Fruit fly (Drosophila melanogaster) whole organism, prepupa: ENCODE results near the gene RpS28b.

Source experiments
- Blimp-1 ChIP-seq: fragments of 200-800 bp; sonication (Bioruptor generic); optimal IDR thresholded peaks from 3 replicates; lab custom pipeline; 2017; ENCODE audit warnings: missing biosample characterization, missing genetic modification characterization, mild to moderate bottlenecking, moderate library complexity, missing genetic modification reagents
- CG10631 ChIP-seq: fragments of 200-800 bp; sonication (Bioruptor generic); optimal IDR thresholded peaks from 2 replicates; lab custom pipeline; 2016; ENCODE audit warnings: missing biosample characterization, missing genetic modification characterization
- CG10669 ChIP-seq: fragments of 200-800 bp; sonication (Bioruptor generic); optimal IDR thresholded peaks from 3 replicates; lab custom pipeline; 2018; ENCODE audit warnings: missing biosample characterization, mild to moderate bottlenecking, missing genetic modification characterization, moderate library complexity
- CG11762 ChIP-seq: fragments of 200-800 bp; sonication (Bioruptor generic); optimal IDR thresholded peaks from 3 replicates; lab custom pipeline; 2016; ENCODE audit warnings: missing biosample characterization, missing genetic modification characterization; ENCODE audit not compliant: insufficient read depth
- CG11902 ChIP-seq: fragments of 200-800 bp; sonication (Bioruptor generic); optimal IDR thresholded peaks from 3 replicates; lab custom pipeline; 2016; ENCODE audit warnings: missing biosample characterization, missing genetic modification characterization
- CG15336 ChIP-seq: fragments of 200-800 bp; sonication (Bioruptor generic); IDR thresholded peaks from 2 replicates; pipeline ENCODE4 v1.3.6; 2022; ENCODE audit warnings: missing biosample characterization, missing genetic modification characterization
- CG1621 ChIP-seq: fragments of 200-800 bp; sonication (Bioruptor generic); optimal IDR thresholded peaks from 3 replicates; lab custom pipeline; 2018; ENCODE audit warnings: missing biosample characterization, mild to moderate bottlenecking, missing genetic modification characterization
- CG3032 ChIP-seq: fragments of 200-800 bp; optimal IDR thresholded peaks from 2 replicates; lab custom pipeline; 2019; ENCODE audit warnings: missing biosample characterization, mild to moderate bottlenecking, missing genetic modification characterization, moderate library complexity
- CG31627 ChIP-seq: fragments of 200-800 bp; sonication (Bioruptor generic); optimal IDR thresholded peaks from 3 replicates; lab custom pipeline; 2016; ENCODE audit warnings: missing biosample characterization, missing genetic modification characterization
- CG32006 ChIP-seq: fragments of 200-800 bp; sonication (Bioruptor generic); optimal IDR thresholded peaks from 3 replicates; lab custom pipeline; 2017; ENCODE audit warnings: missing biosample characterization, mild to moderate bottlenecking, missing genetic modification characterization
- CG34406 ChIP-seq: fragments of 200-800 bp; sonication (Bioruptor generic); optimal IDR thresholded peaks from 3 replicates; lab custom pipeline; 2016; ENCODE audit warnings: missing biosample characterization, missing genetic modification characterization
- CG3919 ChIP-seq: fragments of 200-800 bp; sonication (Bioruptor generic); optimal IDR thresholded peaks from 3 replicates; lab custom pipeline; 2016; ENCODE audit warnings: missing biosample characterization, missing genetic modification characterization
- CG4318 ChIP-seq: fragments of 200-800 bp; sonication (Bioruptor generic); optimal IDR thresholded peaks from 3 replicates; lab custom pipeline; 2017; ENCODE audit warnings: missing biosample characterization, mild to moderate bottlenecking, missing genetic modification characterization
- CG6163 ChIP-seq: fragments of 200-800 bp; sonication (Bioruptor generic); IDR thresholded peaks from 3 replicates; pipeline ENCODE4 v1.3.6; 2022; ENCODE audit warnings: missing biosample characterization, missing genetic modification characterization
- CG6276 ChIP-seq: fragments of 200-800 bp; sonication (Bioruptor generic); optimal IDR thresholded peaks from 2 replicates; lab custom pipeline; 2017; ENCODE audit warnings: missing biosample characterization, mild to moderate bottlenecking, missing genetic modification characterization
- CG6792 ChIP-seq: fragments of 200-800 bp; sonication (Bioruptor generic); optimal IDR thresholded peaks from 3 replicates; lab custom pipeline; 2016; ENCODE audit warnings: missing biosample characterization, missing genetic modification characterization
- CG7368 ChIP-seq: fragments of 200-800 bp; sonication (Bioruptor generic); optimal IDR thresholded peaks from 3 replicates; lab custom pipeline; 2016; ENCODE audit warnings: missing biosample characterization, missing genetic modification characterization
- CG8119 ChIP-seq: fragments of 200-800 bp; sonication (Bioruptor generic); IDR thresholded peaks from 3 replicates; pipeline ENCODE4 v1.3.6; 2022; ENCODE audit warnings: missing biosample characterization, missing genetic modification characterization
- CG8632 ChIP-seq: fragments of 200-800 bp; sonication (Bioruptor generic); optimal IDR thresholded peaks from 3 replicates; lab custom pipeline; 2016; ENCODE audit warnings: missing biosample characterization, missing genetic modification characterization
- CG9139 ChIP-seq: fragments of 200-800 bp; sonication (Bioruptor generic); optimal IDR thresholded peaks from 3 replicates; lab custom pipeline; 2017; ENCODE audit warnings: missing biosample characterization, mild to moderate bottlenecking, missing genetic modification characterization
- Eip75B ChIP-seq: fragments of 200-800 bp; sonication (Bioruptor generic); optimal IDR thresholded peaks from 3 replicates; lab custom pipeline; 2016; ENCODE audit warnings: missing biosample characterization, missing genetic modification characterization
- Eip78C ChIP-seq: fragments of 200-800 bp; sonication (Bioruptor generic); peaks from one replicate; lab custom pipeline; 2016; ENCODE audit warnings: missing biosample characterization, missing genetic modification characterization
- Ets21C ChIP-seq: fragments of 200-800 bp; sonication (Bioruptor generic); optimal IDR thresholded peaks from 3 replicates; lab custom pipeline; 2016; ENCODE audit warnings: missing biosample characterization, missing genetic modification characterization
- Ets96B ChIP-seq: fragments of 200-800 bp; optimal IDR thresholded peaks from 2 replicates; lab custom pipeline; 2019; ENCODE audit warnings: missing biosample characterization, mild to moderate bottlenecking, missing genetic modification characterization, moderate library complexity
- Gug ChIP-seq: fragments of 200-800 bp; sonication (Bioruptor generic); IDR thresholded peaks from 2 replicates; pipeline ENCODE4 v1.3.6; 2022; ENCODE audit warnings: missing biosample characterization, missing genetic modification characterization
- Hr38 ChIP-seq: sonication (Bioruptor generic); optimal IDR thresholded peaks from 2 replicates; lab custom pipeline; 2016; ENCODE audit warnings: missing biosample characterization, missing genetic modification characterization
- Hr39 ChIP-seq: fragments of 200-800 bp; sonication (Bioruptor generic); optimal IDR thresholded peaks from 2 replicates; lab custom pipeline; 2016; ENCODE audit warnings: missing biosample characterization, missing genetic modification characterization
- Hr4 ChIP-seq: fragments of 200-800 bp; sonication (Bioruptor generic); optimal IDR thresholded peaks from 3 replicates; lab custom pipeline; 2016; ENCODE audit warnings: missing biosample characterization, missing genetic modification characterization
- Lpt ChIP-seq: fragments of 200-800 bp; sonication (Bioruptor generic); optimal IDR thresholded peaks from 3 replicates; lab custom pipeline; 2016; ENCODE audit warnings: missing biosample characterization, missing genetic modification characterization
- Met ChIP-seq: fragments of 200-800 bp; sonication (Bioruptor generic); optimal IDR thresholded peaks from 3 replicates; lab custom pipeline; 2016; ENCODE audit warnings: missing biosample characterization, missing genetic modification characterization
- Smox ChIP-seq: fragments of 200-800 bp; sonication (Bioruptor generic); optimal IDR thresholded peaks from 3 replicates; lab custom pipeline; 2016; ENCODE audit warnings: missing biosample characterization, missing genetic modification characterization
- Sox102F ChIP-seq: fragments of 200-800 bp; sonication (Bioruptor generic); optimal IDR thresholded peaks from 2 replicates; lab custom pipeline; 2016; ENCODE audit warnings: missing biosample characterization, mild to moderate bottlenecking, missing genetic modification characterization
- Sox15 ChIP-seq: fragments of 200-800 bp; sonication (Bioruptor generic); optimal IDR thresholded peaks from 3 replicates; lab custom pipeline; 2016; ENCODE audit warnings: missing biosample characterization, missing genetic modification characterization
- acj6 ChIP-seq: fragments of 200-800 bp; sonication (Bioruptor generic); optimal IDR thresholded peaks from 3 replicates; lab custom pipeline; 2016; ENCODE audit warnings: missing biosample characterization, missing genetic modification characterization
- cyc ChIP-seq: fragments of 200-800 bp; sonication (Bioruptor generic); optimal IDR thresholded peaks from 3 replicates; lab custom pipeline; 2016; ENCODE audit warnings: missing biosample characterization, missing genetic modification characterization
- dac ChIP-seq: fragments of 200-800 bp; sonication (Bioruptor generic); optimal IDR thresholded peaks from 2 replicates; lab custom pipeline; 2017; ENCODE audit warnings: missing biosample characterization, mild to moderate bottlenecking, missing genetic modification characterization
- dsx ChIP-seq: fragments of 200-800 bp; optimal IDR thresholded peaks from 3 replicates; lab custom pipeline; 2019; ENCODE audit warnings: missing biosample characterization, mild to moderate bottlenecking, missing genetic modification characterization, moderate library complexity; ENCODE audit not compliant: poor library complexity, severe bottlenecking
- esn ChIP-seq: fragments of 200-800 bp; sonication (Bioruptor generic); optimal IDR thresholded peaks from 2 replicates; lab custom pipeline; 2016; ENCODE audit warnings: missing biosample characterization, mild to moderate bottlenecking, missing genetic modification characterization, moderate library complexity
- fd59A ChIP-seq: fragments of 200-800 bp; sonication (Bioruptor generic); optimal IDR thresholded peaks from 2 replicates; lab custom pipeline; 2017; ENCODE audit warnings: missing biosample characterization, mild to moderate bottlenecking, missing genetic modification characterization, missing genetic modification reagents
- fkh ChIP-seq: fragments of 200-800 bp; sonication (Bioruptor generic); optimal IDR thresholded peaks from 3 replicates; lab custom pipeline; 2017; ENCODE audit warnings: missing biosample characterization, mild to moderate bottlenecking, missing genetic modification characterization, moderate library complexity
- lz ChIP-seq: fragments of 200-800 bp; sonication (Bioruptor generic); optimal IDR thresholded peaks from 3 replicates; lab custom pipeline; 2016; ENCODE audit warnings: missing biosample characterization, missing genetic modification characterization
- net ChIP-seq: fragments of 200-800 bp; sonication (Bioruptor generic); optimal IDR thresholded peaks from 3 replicates; lab custom pipeline; 2016; ENCODE audit warnings: missing biosample characterization, missing genetic modification characterization
- pdm3 ChIP-seq: fragments of 200-800 bp; sonication (Bioruptor generic); optimal IDR thresholded peaks from 3 replicates; lab custom pipeline; 2016; ENCODE audit warnings: missing biosample characterization, missing genetic modification characterization
- salr ChIP-seq, 2 experiments: fragments of 200-800 bp; sonication (Bioruptor generic); optimal IDR thresholded peaks; 3 replicates each; lab custom pipeline; 2016 to 2018; ENCODE audit warnings: missing biosample characterization in 2 of 2, missing genetic modification characterization in 2 of 2, mild to moderate bottlenecking in 1 of 2
- spab ChIP-seq: fragments of 200-800 bp; sonication (Bioruptor generic); optimal IDR thresholded peaks from 2 replicates; lab custom pipeline; 2017; ENCODE audit warnings: missing biosample characterization, mild to moderate bottlenecking, missing genetic modification characterization, missing genetic modification reagents
- ss ChIP-seq, 2 experiments: fragments of 200-800 bp; sonication (Bioruptor generic); optimal IDR thresholded peaks; 2 replicates in 1 of 2; 3 replicates in 1 of 2; lab custom pipeline; 2017 to 2018; ENCODE audit warnings: mild to moderate bottlenecking in 2 of 2, missing biosample characterization in 2 of 2, missing genetic modification characterization in 2 of 2, moderate library complexity in 1 of 2
- topi ChIP-seq: fragments of 200-800 bp; sonication (Bioruptor generic); optimal IDR thresholded peaks from 3 replicates; lab custom pipeline; 2016; ENCODE audit warnings: missing biosample characterization, missing genetic modification characterization

RpS28b gene

DNA sequence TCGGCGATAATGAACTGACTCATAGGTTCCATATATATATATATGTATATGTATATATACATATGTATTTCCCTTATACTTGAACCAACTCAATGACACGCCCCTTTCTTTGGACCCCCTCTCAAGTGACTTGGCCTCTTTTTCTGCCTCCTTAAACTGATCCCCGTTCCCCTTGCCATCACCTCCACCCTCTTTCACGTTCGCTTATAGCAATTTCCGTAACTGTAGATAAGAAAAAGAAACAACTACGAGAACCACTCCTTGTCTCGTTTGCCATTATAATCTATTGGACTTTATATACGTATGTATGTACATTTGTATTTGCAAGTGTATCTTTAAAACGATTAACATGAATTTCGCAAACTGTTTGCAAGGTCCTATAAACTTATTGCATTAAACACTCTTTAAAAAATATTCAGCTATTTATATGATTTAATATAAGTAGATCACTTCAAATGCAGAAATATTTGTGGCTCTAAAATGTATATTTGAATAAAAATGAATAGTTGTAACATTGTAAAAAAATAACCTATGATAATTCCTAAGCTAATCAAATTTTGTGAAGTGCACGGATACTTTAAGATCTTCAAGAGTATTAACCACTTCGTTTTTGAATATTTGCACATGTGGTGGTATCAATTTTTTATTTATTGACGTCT, 28.4 kb downstream of the RpS28b start (continued):
- TF ChIP-seq CG4318 (peak; percentile 33), Met (GFP tag; lab: Kevin White, UChicago) (peak; percentile 69), fkh (GFP tag; lab: Kevin White, UChicago) (no peak), CG8119 (GFP tag; lab: Robert Waterston, UW) (peak; percentile 68; the same call in 2 of the 3 replicates), Sox102F (GFP tag; lab: Kevin White, UChicago) (peak; percentile 46), ss (GFP tag; optimal IDR thresholded peaks at IDR 0.05; lab: Kevin White, UChicago) (peak; percentile 44 to 73), CG6792 (peak; percentile 65), Hr4 (GFP tag; lab: Kevin White, UChicago) (peak; percentile 62), CG34406 (GFP tag; lab: Kevin White, UChicago) (peak; percentile 68)

- peak; percentile 93 for TF ChIP-seq dac
- peak; percentile 50 for TF ChIP-seq Ets21C (GFP tag; lab: Kevin White, UChicago)
- TF ChIP-seq salr (GFP tag; optimal IDR thresholded peaks at IDR 0.05; lab: Kevin White, UChicago), result peak; percentile 88 to 91
- peak; percentile 94 for TF ChIP-seq fd59A (GFP tag; lab: Kevin White, UChicago)
- TF ChIP-seq Eip75B (GFP tag; lab: Kevin White, UChicago), result peak; percentile 87
- TF ChIP-seq CG10631 (GFP tag; lab: Kevin White, UChicago), result peak; percentile 94
- TF ChIP-seq Lpt (GFP tag; lab: Kevin White, UChicago), result peak; percentile 89
- TF ChIP-seq CG6163 (GFP tag; lab: Robert Waterston, UW), result peak; percentile 94
- peak; percentile 64 for TF ChIP-seq cyc (GFP tag; lab: Kevin White, UChicago)
- TF ChIP-seq CG6276 (GFP tag; lab: Kevin White, UChicago), result peak; percentile 96
- TF ChIP-seq CG32006 (GFP tag; lab: Kevin White, UChicago), result peak; percentile 98
- peak; percentile 91 for TF ChIP-seq CG3919 (GFP tag; lab: Kevin White, UChicago)
- TF ChIP-seq CG8632 (GFP tag; lab: Kevin White, UChicago), result peak; percentile 84
- TF ChIP-seq esn (GFP tag; lab: Kevin White, UChicago), result peak; percentile 81
- peak; percentile 94 for TF ChIP-seq CG4318
- TF ChIP-seq spab (GFP tag; lab: Kevin White, UChicago), result peak; percentile 93
- TF ChIP-seq Sox15, result peak; percentile 70
- TF ChIP-seq Ets96B (tag; lab: Kevin White, UChicago), result peak; percentile 94
- TF ChIP-seq Hr39 (GFP tag; lab: Kevin White, UChicago), result peak; percentile 39
- no peak for TF ChIP-seq Blimp-1
- TF ChIP-seq CG15336 (GFP tag; lab: Robert Waterston, UW), result peak; percentile 97
- peak; percentile 72 for TF ChIP-seq lz
- peak; percentile 94 for TF ChIP-seq Gug (GFP tag; lab: Robert Waterston, UW)
- peak; percentile 89 for TF ChIP-seq CG7368 (GFP tag; lab: Kevin White, UChicago)
- TF ChIP-seq Eip78C (GFP tag; lab: Kevin White, UChicago), result peak; percentile 95
- peak; percentile 51 for TF ChIP-seq fkh (GFP tag; lab: Kevin White, UChicago)
- TF ChIP-seq Met (GFP tag; lab: Kevin White, UChicago), result peak; percentile 68
- TF ChIP-seq pdm3 (GFP tag; lab: Kevin White, UChicago), result peak; percentile 88
- TF ChIP-seq Hr38, result no peak
- peak; percentile 91 for TF ChIP-seq acj6 (GFP tag; lab: Kevin White, UChicago)
- peak; percentile 89 for TF ChIP-seq net (GFP tag; lab: Kevin White, UChicago)
- TF ChIP-seq dsx (GFP tag; lab: Kevin White, UChicago), result peak; percentile 92
- TF ChIP-seq CG9139, result peak; percentile 87
- peak; percentile 61 for TF ChIP-seq CG11902 (GFP tag; lab: Kevin White, UChicago)
- peak; percentile 99 for TF ChIP-seq CG8119 (GFP tag; lab: Robert Waterston, UW)
- TF ChIP-seq Sox102F (GFP tag; lab: Kevin White, UChicago), result peak; percentile 59
- TF ChIP-seq CG3032, result peak; percentile 94
- peak; percentile 33 for TF ChIP-seq CG31627 (GFP tag; lab: Kevin White, UChicago)
- peak; percentile 70 for TF ChIP-seq Smox (GFP tag; lab: Kevin White, UChicago)
- TF ChIP-seq CG11762, result peak; percentile 84
- peak; percentile 93 for TF ChIP-seq CG10669 (GFP tag; lab: Kevin White, UChicago)
- peak; percentile 79 for TF ChIP-seq topi (GFP tag; lab: Kevin White, UChicago)
- TF ChIP-seq CG1621, result peak; percentile 93
Observed at dm6 chrX:9583440-9584103, 29.1 kb downstream of the RpS28b start.
